Fruit fly (Drosophila melanogaster) whole organism, embryonic: ENCODE data around the gene CG7530.
A peak's percentile ranks its signal among the peaks of the same experiment; 100 is the strongest.

Source experiments
- Bdp1 ChIP-seq: fragments of 200-800 bp; sonication (Bioruptor generic); optimal IDR thresholded peaks from 3 replicates; lab custom pipeline; 2016; ENCODE audit warnings: missing biosample characterization, missing genetic modification characterization
- CG10431 ChIP-seq: fragments of 200-800 bp; sonication (Bioruptor generic); optimal IDR thresholded peaks from 3 replicates; lab custom pipeline; 2018; ENCODE audit warnings: missing biosample characterization, mild to moderate bottlenecking, missing genetic modification characterization
- CG10565 ChIP-seq: fragments of 200-800 bp; sonication (Bioruptor generic); optimal IDR thresholded peaks from 3 replicates; lab custom pipeline; 2016; ENCODE audit warnings: missing biosample characterization, mild to moderate bottlenecking, missing genetic modification characterization
- CG10654 ChIP-seq: fragments of 200-800 bp; sonication (Bioruptor generic); optimal IDR thresholded peaks from 2 replicates; lab custom pipeline; 2016; ENCODE audit warnings: missing biosample characterization, missing genetic modification characterization
- CG11398 ChIP-seq: fragments of 200-800 bp; sonication (Bioruptor generic); optimal IDR thresholded peaks from 2 replicates; lab custom pipeline; 2016; ENCODE audit warnings: missing biosample characterization, missing genetic modification characterization
- CG12299 ChIP-seq: fragments of 200-800 bp; sonication (Bioruptor generic); optimal IDR thresholded peaks from 2 replicates; lab custom pipeline; 2018; ENCODE audit warnings: missing biosample characterization, mild to moderate bottlenecking, missing genetic modification characterization
- CG14667 ChIP-seq: fragments of 200-800 bp; sonication (Bioruptor generic); IDR thresholded peaks from 2 replicates; pipeline ENCODE4 v1.3.6; 2022; ENCODE audit warnings: missing biosample characterization, missing genetic modification characterization
- CG1602 ChIP-seq: fragments of 200-800 bp; sonication (Bioruptor generic); optimal IDR thresholded peaks from 3 replicates; lab custom pipeline; 2016; ENCODE audit warnings: missing biosample characterization, missing genetic modification characterization
- CG1647 ChIP-seq: fragments of 200-800 bp; sonication (Bioruptor generic); optimal IDR thresholded peaks from 3 replicates; lab custom pipeline; 2016; ENCODE audit warnings: missing biosample characterization, missing genetic modification characterization
- CG17829 ChIP-seq: fragments of 200-800 bp; optimal IDR thresholded peaks from 2 replicates; lab custom pipeline; 2019; ENCODE audit warnings: missing biosample characterization, mild to moderate bottlenecking, missing genetic modification characterization, moderate library complexity
- CG18599 ChIP-seq: fragments of 200-800 bp; sonication (Bioruptor generic); optimal IDR thresholded peaks from 3 replicates; lab custom pipeline; 2017; ENCODE audit warnings: missing biosample characterization, missing genetic modification characterization, mild to moderate bottlenecking, moderate library complexity, missing genetic modification reagents
- CG18619 ChIP-seq: fragments of 200-800 bp; sonication (Bioruptor generic); optimal IDR thresholded peaks from 3 replicates; lab custom pipeline; 2017; ENCODE audit warnings: missing biosample characterization, mild to moderate bottlenecking, missing genetic modification characterization
- CG32772 ChIP-seq: fragments of 200-800 bp; sonication (Bioruptor generic); IDR thresholded peaks from 2 replicates; pipeline ENCODE4 v1.3.6; 2022; ENCODE audit warnings: missing biosample characterization, missing genetic modification characterization
- CG3281 ChIP-seq: fragments of 200-800 bp; sonication (Bioruptor generic); optimal IDR thresholded peaks from 3 replicates; lab custom pipeline; 2017; ENCODE audit warnings: missing biosample characterization, mild to moderate bottlenecking, missing genetic modification characterization
- CG4820 ChIP-seq: fragments of 200-800 bp; sonication (Bioruptor generic); optimal IDR thresholded peaks from 3 replicates; lab custom pipeline; 2016; ENCODE audit warnings: missing biosample characterization, missing genetic modification characterization
- CG4854 ChIP-seq: fragments of 200-800 bp; sonication (Bioruptor generic); optimal IDR thresholded peaks from 2 replicates; lab custom pipeline; 2016; ENCODE audit warnings: missing biosample characterization, missing genetic modification characterization, inconsistent platforms
- CG6654 ChIP-seq: fragments of 200-800 bp; sonication (Bioruptor generic); optimal IDR thresholded peaks from 2 replicates; lab custom pipeline; 2017; ENCODE audit warnings: missing biosample characterization, mild to moderate bottlenecking, missing genetic modification characterization
- CG7271 ChIP-seq: fragments of 200-800 bp; sonication (Bioruptor generic); optimal IDR thresholded peaks from 2 replicates; lab custom pipeline; 2018; ENCODE audit warnings: missing biosample characterization, mild to moderate bottlenecking, missing genetic modification characterization, moderate library complexity
- CG7786 ChIP-seq: fragments of 200-800 bp; sonication (Bioruptor generic); optimal IDR thresholded peaks from 2 replicates; lab custom pipeline; 2016; ENCODE audit warnings: missing biosample characterization, missing genetic modification characterization
- CG8290 ChIP-seq, 3 experiments: fragments of 200-800 bp; sonication (Bioruptor generic); optimal IDR thresholded peaks; 2 replicates each; lab custom pipeline; 2016 to 2019; ENCODE audit warnings: missing biosample characterization in 3 of 3, missing genetic modification characterization in 3 of 3, mild to moderate bottlenecking in 2 of 3, moderate library complexity in 1 of 3
- CG8388 ChIP-seq: fragments of 200-800 bp; sonication (Bioruptor generic); optimal IDR thresholded peaks from 2 replicates; lab custom pipeline; 2019; ENCODE audit warnings: missing biosample characterization, mild to moderate bottlenecking, missing genetic modification characterization, moderate library complexity
- CG9876 ChIP-seq: fragments of 200-800 bp; sonication (Bioruptor generic); optimal IDR thresholded peaks from 2 replicates; lab custom pipeline; 2016; ENCODE audit warnings: missing biosample characterization, missing genetic modification characterization
- Camta ChIP-seq: fragments of 200-800 bp; sonication (Bioruptor generic); optimal IDR thresholded peaks from 2 replicates; lab custom pipeline; 2016; ENCODE audit warnings: missing biosample characterization, missing genetic modification characterization
- Dad ChIP-seq: fragments of 200-800 bp; sonication (Bioruptor generic); optimal IDR thresholded peaks from 3 replicates; lab custom pipeline; 2016; ENCODE audit warnings: missing biosample characterization, missing genetic modification characterization
- Elba2 ChIP-seq: fragments of 200-800 bp; sonication (Bioruptor generic); optimal IDR thresholded peaks from 3 replicates; lab custom pipeline; 2016; ENCODE audit warnings: missing biosample characterization, missing genetic modification characterization
- HHEX ChIP-seq: fragments of 200-800 bp; sonication (Bioruptor generic); optimal IDR thresholded peaks from 3 replicates; lab custom pipeline; 2017; ENCODE audit warnings: missing biosample characterization, mild to moderate bottlenecking, missing genetic modification characterization, missing genetic modification reagents
- Mes4 ChIP-seq: fragments of 200-800 bp; sonication (Bioruptor generic); optimal IDR thresholded peaks from 2 replicates; lab custom pipeline; 2016; ENCODE audit warnings: missing biosample characterization, missing genetic modification characterization
- NC2β ChIP-seq: fragments of 200-800 bp; sonication (Bioruptor generic); optimal IDR thresholded peaks from 2 replicates; lab custom pipeline; 2016; ENCODE audit warnings: missing biosample characterization, missing genetic modification characterization
- Oli ChIP-seq: fragments of 200-800 bp; sonication (Bioruptor generic); optimal IDR thresholded peaks from 2 replicates; lab custom pipeline; 2018; ENCODE audit warnings: missing biosample characterization, mild to moderate bottlenecking, missing genetic modification characterization, moderate library complexity
- Sin3A ChIP-seq: fragments of >200 bp; optimal IDR thresholded peaks from 2 replicates; lab custom pipeline; 2018
- Sry-β ChIP-seq: fragments of 200-800 bp; sonication (Bioruptor generic); optimal IDR thresholded peaks from 2 replicates; lab custom pipeline; 2018; ENCODE audit warnings: missing biosample characterization, mild to moderate bottlenecking, missing genetic modification characterization, moderate library complexity
- Ssrp ChIP-seq: fragments of 200-800 bp; sonication (Bioruptor generic); optimal IDR thresholded peaks from 2 replicates; lab custom pipeline; 2018; ENCODE audit warnings: missing biosample characterization, mild to moderate bottlenecking, missing genetic modification characterization, moderate library complexity
- Trl ChIP-seq, 3 experiments: fragments of >200 bp in 2 of 3; fragments of 200-800 bp in 1 of 3; sonication (Bioruptor generic) in 1 of 3; optimal IDR thresholded peaks; 2 replicates in 1 of 3; 3 replicates in 2 of 3; lab custom pipeline; 2016 to 2017; ENCODE audit warnings: missing biosample characterization in 1 of 3, missing genetic modification characterization in 1 of 3
- Usf ChIP-seq: fragments of 200-800 bp; sonication (Bioruptor generic); optimal IDR thresholded peaks from 2 replicates; lab custom pipeline; 2017; ENCODE audit warnings: missing genotype, missing biosample characterization, missing genetic modification characterization
- ac ChIP-seq: fragments of 200-800 bp; sonication (Bioruptor generic); optimal IDR thresholded peaks from 3 replicates; lab custom pipeline; 2017; ENCODE audit warnings: missing biosample characterization, mild to moderate bottlenecking, missing genetic modification characterization
- croc ChIP-seq: fragments of 200-800 bp; sonication (Bioruptor generic); conservative IDR thresholded peaks from 3 replicates; pipeline ENCODE4 v1.3.6; 2022; ENCODE audit warnings: missing biosample characterization, missing genetic modification characterization
- fd102C ChIP-seq: fragments of 200-800 bp; sonication (Bioruptor generic); optimal IDR thresholded peaks from 2 replicates; lab custom pipeline; 2018; ENCODE audit warnings: missing biosample characterization, mild to moderate bottlenecking, missing genetic modification characterization, moderate library complexity
- fru ChIP-seq: fragments of >200 bp; optimal IDR thresholded peaks from 2 replicates; lab custom pipeline; 2017
- ftz-f1 ChIP-seq: fragments of 200-800 bp; sonication (Bioruptor generic); optimal IDR thresholded peaks from 2 replicates; lab custom pipeline; 2016; ENCODE audit warnings: missing biosample characterization, missing genetic modification characterization
- lbe ChIP-seq: fragments of 200-800 bp; sonication (Bioruptor generic); optimal IDR thresholded peaks from 2 replicates; lab custom pipeline; 2016; ENCODE audit warnings: missing biosample characterization, mild to moderate bottlenecking, missing genetic modification characterization
- lola ChIP-seq, 3 experiments: fragments of >200 bp in 2 of 3; fragments of 200-800 bp in 1 of 3; sonication (Bioruptor generic) in 1 of 3; optimal IDR thresholded peaks; 2 replicates each; lab custom pipeline; 2017 to 2019; ENCODE audit warnings: missing biosample characterization in 3 of 3, missing genetic modification characterization in 3 of 3, mild to moderate bottlenecking in 1 of 3, moderate library complexity in 1 of 3
- otp ChIP-seq: fragments of 200-800 bp; sonication (Bioruptor generic); IDR thresholded peaks from 3 replicates; pipeline ENCODE4, ENCODE4 v1.3.6; 2022; ENCODE audit warnings: missing biosample characterization, missing genetic modification characterization
- ranshi ChIP-seq: fragments of 200-800 bp; sonication (Bioruptor generic); IDR thresholded peaks from 2 replicates; pipeline ENCODE4 v1.3.6; 2022; ENCODE audit warnings: missing biosample characterization, missing genetic modification characterization
- sim ChIP-seq: fragments of 200-800 bp; sonication (Bioruptor generic); IDR thresholded peaks from 2 replicates; pipeline ENCODE4 v1.3.6; 2022; ENCODE audit warnings: missing biosample characterization, missing genetic modification characterization
- sug ChIP-seq: fragments of 200-800 bp; optimal IDR thresholded peaks from 2 replicates; lab custom pipeline; 2019; ENCODE audit warnings: missing biosample characterization, mild to moderate bottlenecking, missing genetic modification characterization, moderate library complexity
- trh ChIP-seq: fragments of 200-800 bp; sonication (Bioruptor generic); optimal IDR thresholded peaks from 2 replicates; lab custom pipeline; 2016; ENCODE audit warnings: missing biosample characterization, missing genetic modification characterization
- wek ChIP-seq: fragments of 200-800 bp; sonication (Bioruptor generic); optimal IDR thresholded peaks from 3 replicates; lab custom pipeline; 2018; ENCODE audit warnings: missing biosample characterization, mild to moderate bottlenecking, missing genetic modification characterization, moderate library complexity
- zen2 ChIP-seq: fragments of 200-800 bp; sonication (Bioruptor generic); IDR thresholded peaks from 3 replicates; pipeline ENCODE4 v1.3.6; 2022; ENCODE audit warnings: missing biosample characterization, missing genetic modification characterization; ENCODE audit not compliant: partially characterized antibody

The CG7530 gene

dm6 chr3R:14723671-14724500 is 7.4 kb downstream of the CG7530 start, which contains the start of gene kibra (continued):
- TF ChIP-seq HHEX (GFP tag; lab: Kevin White, UChicago), result peak; percentile 33
- peak; percentile 73 for TF ChIP-seq CG4854 (GFP tag; lab: Kevin White, UChicago)
- peak; percentile 35; the same call in 1 of the 3 replicates for TF ChIP-seq croc
- peak; percentile 32 for TF ChIP-seq CG9876 (GFP tag; lab: Kevin White, UChicago)
- TF ChIP-seq CG6654 (GFP tag; lab: Kevin White, UChicago), result peak; percentile 2
- TF ChIP-seq CG7786 (GFP tag; lab: Kevin White, UChicago), result peak; percentile 84
- peak; percentile 74 for TF ChIP-seq CG1647 (GFP tag; lab: Kevin White, UChicago)
- TF ChIP-seq CG18619 (GFP tag; lab: Kevin White, UChicago), result peak; percentile 43
- peak; percentile 74 for TF ChIP-seq CG10654 (GFP tag; lab: Kevin White, UChicago)
- peak; percentile 77 for TF ChIP-seq NC2β
- no peak for TF ChIP-seq CG32772
- no peak for TF ChIP-seq ac (GFP tag; lab: Kevin White, UChicago)
- peak; percentile 47 for TF ChIP-seq ftz-f1 (GFP tag; lab: Kevin White, UChicago)
- TF ChIP-seq CG1602 (GFP tag; lab: Kevin White, UChicago), result peak; percentile 58
- peak; percentile 97 for TF ChIP-seq Sin3A (lab: Kevin White, UChicago)
- no peak for TF ChIP-seq ranshi (GFP tag; lab: Robert Waterston, UW)
- peak; percentile 81 for TF ChIP-seq Dad (GFP tag; lab: Kevin White, UChicago)
- TF ChIP-seq Ssrp (tag; lab: Kevin White, UChicago), result peak; percentile 43
- TF ChIP-seq CG3281 (GFP tag; lab: Kevin White, UChicago), result peak; percentile 28
- peak; percentile 15 for TF ChIP-seq CG7271 (tag; lab: Kevin White, UChicago)
- no peak for TF ChIP-seq fru (lab: Kevin White, UChicago)
- TF ChIP-seq Trl (optimal IDR thresholded peaks at IDR 0.05; lab: Kevin White, UChicago), result peak; percentile 92 to 97
- peak; percentile 66 for TF ChIP-seq Trl (GFP tag; optimal IDR thresholded peaks at IDR 0.05; lab: Kevin White, UChicago)
- TF ChIP-seq CG8388, result peak; percentile 35
- no peak for TF ChIP-seq otp (GFP tag; lab: Robert Waterston, UW)
- peak; percentile 13 for TF ChIP-seq Mes4 (GFP tag; lab: Kevin White, UChicago)
- no peak for TF ChIP-seq Usf (GFP tag; lab: Kevin White, UChicago)
- peak; percentile 48 for TF ChIP-seq CG18599 (GFP tag; lab: Kevin White, UChicago)
- peak; percentile 37 for TF ChIP-seq CG10431 (GFP tag; lab: Kevin White, UChicago)
- peak; percentile 38 for TF ChIP-seq Sry-β (GFP tag; lab: Kevin White, UChicago)
- TF ChIP-seq sim (GFP tag; lab: Robert Waterston, UW), result no peak
- peak; percentile 54 for TF ChIP-seq sug
- peak; percentile 37 for TF ChIP-seq CG11398 (GFP tag; lab: Kevin White, UChicago)
- TF ChIP-seq Elba2 (GFP tag; lab: Kevin White, UChicago), result peak; percentile 18
- TF ChIP-seq Oli (tag; lab: Kevin White, UChicago), result no peak
- TF ChIP-seq CG14667 (GFP tag; lab: Robert Waterston, UW), result no peak
- TF ChIP-seq Camta (GFP tag; lab: Kevin White, UChicago), result peak; percentile 80
- peak; percentile 43 for TF ChIP-seq wek (GFP tag; lab: Kevin White, UChicago)
- no peak for TF ChIP-seq CG10565 (GFP tag; lab: Kevin White, UChicago)
- peak in 2 of 3 experiments; percentile 40 to 97 for TF ChIP-seq lola (GFP tag; optimal IDR thresholded peaks at IDR 0.05; lab: Kevin White, UChicago)
- no peak for TF ChIP-seq zen2 (GFP tag; lab: Robert Waterston, UW)
- peak; percentile 17 for TF ChIP-seq lbe (GFP tag; lab: Kevin White, UChicago)
- peak; percentile 78 for TF ChIP-seq CG17829 (tag; lab: Kevin White, UChicago)
- peak; percentile 57 for TF ChIP-seq Bdp1 (GFP tag; lab: Kevin White, UChicago)
- peak; percentile 84 for TF ChIP-seq CG8290 (GFP tag; optimal IDR thresholded peaks at IDR 0.05; lab: Kevin White, UChicago)
- peak; percentile 12 to 94 for TF ChIP-seq CG8290 (tag; optimal IDR thresholded peaks at IDR 0.05; lab: Kevin White, UChicago)
- peak; percentile 12 for TF ChIP-seq CG12299 (tag; lab: Kevin White, UChicago)
- TF ChIP-seq CG4820, result peak; percentile 68
- peak; percentile 30 for TF ChIP-seq trh (GFP tag; lab: Kevin White, UChicago)
- no peak for TF ChIP-seq fd102C (GFP tag; lab: Kevin White, UChicago)
